Worm (Caenorhabditis elegans) whole organism, L3 larva: Measurements from ENCODE around the gene C28D4.10.

Experiments used
- ZK546.5 ChIP-seq: sonication (generic microtip); optimal IDR thresholded peaks from 2 replicates; lab custom pipeline; 2017; ENCODE audit warnings: missing biosample characterization, missing genetic modification characterization
- aly-2 ChIP-seq: fragments of 150-350 bp; optimal IDR thresholded peaks from 2 replicates; lab custom pipeline; 2014; ENCODE audit warnings: missing biosample characterization, missing genetic modification characterization
- ceh-16 ChIP-seq: sonication (generic microtip); optimal IDR thresholded peaks from 2 replicates; lab custom pipeline; 2017; ENCODE audit warnings: missing biosample characterization, missing genetic modification characterization
- ceh-28 ChIP-seq: fragments of 150-350 bp; optimal IDR thresholded peaks from 2 replicates; lab custom pipeline; 2014; ENCODE audit warnings: missing biosample characterization, missing genetic modification reagents, missing genetic modification characterization
- ceh-82 ChIP-seq: fragments of 150-350 bp; optimal IDR thresholded peaks from 2 replicates; lab custom pipeline; 2014; ENCODE audit warnings: missing biosample characterization, missing genetic modification characterization
- ceh-9 ChIP-seq: sonication (generic microtip); optimal IDR thresholded peaks from 2 replicates; lab custom pipeline; 2018; ENCODE audit warnings: missing biosample characterization, missing genetic modification characterization
- daf-12 ChIP-seq: fragments of 150-350 bp; optimal IDR thresholded peaks from 2 replicates; lab custom pipeline; 2014; ENCODE audit warnings: missing biosample characterization, missing genetic modification reagents, missing genetic modification characterization
- egl-5 ChIP-seq: fragments of 150-350 bp; optimal IDR thresholded peaks from 2 replicates; lab custom pipeline; 2017; ENCODE audit warnings: missing biosample characterization, missing genetic modification reagents, missing genetic modification characterization, inconsistent platforms
- elt-1 ChIP-seq: fragments of 150-350 bp; optimal IDR thresholded peaks from 2 replicates; lab custom pipeline; 2014; ENCODE audit warnings: missing biosample characterization, missing genetic modification characterization
- elt-2 ChIP-seq: sonication (generic microtip); optimal IDR thresholded peaks from 2 replicates; lab custom pipeline; 2016; ENCODE audit warnings: missing genetic modification reagents, mild to moderate bottlenecking, missing genetic modification characterization, missing compliant biosample characterization
- elt-3 ChIP-seq, 3 experiments: fragments of 150-350 bp in 1 of 3; sonication (generic microtip) in 2 of 3; optimal IDR thresholded peaks; 2 replicates in 2 of 3; 4 replicates in 1 of 3; lab custom pipeline; 2014 to 2017; ENCODE audit warnings: missing biosample characterization in 3 of 3, missing genetic modification characterization in 3 of 3
- fkh-10 ChIP-seq: sonication (generic microtip); optimal IDR thresholded peaks from 2 replicates; lab custom pipeline; 2017; ENCODE audit warnings: missing biosample characterization, missing genetic modification reagents, missing genetic modification characterization
- fkh-2 ChIP-seq: fragments of 150-350 bp; optimal IDR thresholded peaks from 2 replicates; lab custom pipeline; 2014; ENCODE audit warnings: missing biosample characterization, missing genetic modification reagents, missing genetic modification characterization
- fos-1 ChIP-seq: fragments of 150-350 bp; optimal IDR thresholded peaks from 2 replicates; lab custom pipeline; 2014; ENCODE audit warnings: missing biosample characterization, missing genetic modification characterization
- jun-1 ChIP-seq: fragments of 150-350 bp; optimal IDR thresholded peaks from 2 replicates; lab custom pipeline; 2014; ENCODE audit warnings: missing biosample characterization, missing genetic modification reagents, missing genetic modification characterization
- lin-15B ChIP-seq: fragments of 150-350 bp; optimal IDR thresholded peaks from 2 replicates; lab custom pipeline; 2014; ENCODE audit warnings: missing biosample characterization, missing genetic modification characterization
- lsy-12 ChIP-seq: sonication (generic microtip); optimal IDR thresholded peaks from 2 replicates; lab custom pipeline; 2016; ENCODE audit warnings: mild to moderate bottlenecking, missing genetic modification characterization, missing compliant biosample characterization
- mdl-1 ChIP-seq: fragments of 150-350 bp; optimal IDR thresholded peaks from 2 replicates; lab custom pipeline; 2014; ENCODE audit warnings: missing biosample characterization, missing genetic modification characterization
- mml-1 ChIP-seq: fragments of 150-350 bp; sonication (generic microtip); optimal IDR thresholded peaks from 3 replicates; lab custom pipeline; 2014; ENCODE audit warnings: missing biosample characterization, missing genetic modification characterization
- nfya-1 ChIP-seq: sonication (generic microtip); optimal IDR thresholded peaks from 2 replicates; lab custom pipeline; 2017; ENCODE audit warnings: missing genetic modification characterization, mild to moderate bottlenecking, missing compliant biosample characterization, antibody characterized with exemption, moderate library complexity; ENCODE audit not compliant: insufficient read depth
- nhr-11 ChIP-seq: fragments of 150-350 bp; optimal IDR thresholded peaks from 2 replicates; lab custom pipeline; 2014; ENCODE audit warnings: missing biosample characterization, missing genetic modification characterization
- nhr-12 ChIP-seq: fragments of 150-350 bp; optimal IDR thresholded peaks from 2 replicates; lab custom pipeline; 2014; ENCODE audit warnings: missing biosample characterization, missing genetic modification characterization
- nhr-23 ChIP-seq: fragments of 150-350 bp; optimal IDR thresholded peaks from 2 replicates; lab custom pipeline; 2014; ENCODE audit warnings: missing biosample characterization, missing genetic modification reagents, missing genetic modification characterization
- nhr-237 ChIP-seq: fragments of 150-350 bp; optimal IDR thresholded peaks from 2 replicates; lab custom pipeline; 2014; ENCODE audit warnings: missing biosample characterization, missing genetic modification characterization
- nhr-25 ChIP-seq: sonication (generic microtip); optimal IDR thresholded peaks from 2 replicates; lab custom pipeline; 2017; ENCODE audit warnings: missing biosample characterization, missing genetic modification characterization
- nhr-28 ChIP-seq: fragments of 150-350 bp; optimal IDR thresholded peaks from 2 replicates; lab custom pipeline; 2014; ENCODE audit warnings: missing biosample characterization, missing genetic modification characterization
- nhr-43 ChIP-seq: sonication (generic microtip); optimal IDR thresholded peaks from 2 replicates; lab custom pipeline; 2016; ENCODE audit warnings: mild to moderate bottlenecking, missing genetic modification characterization, missing compliant biosample characterization; ENCODE audit not compliant: poor library complexity, severe bottlenecking
- nhr-76 ChIP-seq: fragments of 150-350 bp; sonication (generic microtip); optimal IDR thresholded peaks from 5 replicates; lab custom pipeline; 2014; ENCODE audit warnings: missing biosample characterization, missing genetic modification characterization
- nhr-77 ChIP-seq: fragments of 150-350 bp; optimal IDR thresholded peaks from 2 replicates; lab custom pipeline; 2014; ENCODE audit warnings: missing biosample characterization, missing genetic modification characterization
- pha-4 ChIP-seq: fragments of 150-350 bp; optimal IDR thresholded peaks from 2 replicates; lab custom pipeline; 2014; ENCODE audit warnings: missing biosample characterization, missing genetic modification reagents, missing genetic modification characterization
- pqm-1 ChIP-seq: fragments of 150-350 bp; optimal IDR thresholded peaks from 2 replicates; lab custom pipeline; 2017; ENCODE audit warnings: missing biosample characterization, missing genetic modification characterization, inconsistent platforms
- sea-2 ChIP-seq: fragments of 150-350 bp; sonication (generic microtip); optimal IDR thresholded peaks from 4 replicates; lab custom pipeline; 2014; ENCODE audit warnings: missing biosample characterization, missing genetic modification reagents, missing genetic modification characterization
- snpc-4 ChIP-seq: fragments of 150-350 bp; optimal IDR thresholded peaks from 2 replicates; lab custom pipeline; 2014; ENCODE audit warnings: missing biosample characterization, missing genetic modification characterization
- tbx-2 ChIP-seq: sonication (generic microtip); optimal IDR thresholded peaks from 2 replicates; lab custom pipeline; 2016; ENCODE audit warnings: mild to moderate bottlenecking, missing genetic modification characterization, missing compliant biosample characterization
- unc-62 ChIP-seq: fragments of 150-350 bp; sonication (generic microtip); optimal IDR thresholded peaks from 4 replicates; lab custom pipeline; 2014; ENCODE audit warnings: missing biosample characterization, missing genetic modification reagents, missing genetic modification characterization
- ztf-11 ChIP-seq: fragments of 150-350 bp; optimal IDR thresholded peaks from 2 replicates; lab custom pipeline; 2014; ENCODE audit warnings: missing biosample characterization, missing genetic modification characterization
- ztf-4 ChIP-seq: fragments of 150-350 bp; optimal IDR thresholded peaks from 2 replicates; lab custom pipeline; 2014; ENCODE audit warnings: missing biosample characterization, missing genetic modification characterization

Gene C28D4.10

ce11 chrIV:9744905-9745304 is 6.6 kb downstream of the C28D4.10 start, which contains the start of gene C28D4.4:
Gene C28D4.4, minus strand, starts transcription at chrIV:9745005.
- no peak for TF ChIP-seq nhr-76 (tag; lab: Kevin White, UChicago)
- TF ChIP-seq mml-1 = no peak
- no peak for TF ChIP-seq lsy-12 (tag; lab: Kevin White, UChicago)
- no peak for TF ChIP-seq egl-5 (tag; lab: Kevin White, UChicago)
- TF ChIP-seq nhr-25 (tag; lab: Kevin White, UChicago) = no peak
- no peak for TF ChIP-seq nhr-11 (tag; lab: Kevin White, UChicago)
- TF ChIP-seq pha-4 (tag; lab: Kevin White, UChicago) = no peak
- no peak for TF ChIP-seq nhr-77
- TF ChIP-seq ZK546.5 (tag; lab: Kevin White, UChicago) = no peak
- no peak for TF ChIP-seq daf-12 (tag; lab: Kevin White, UChicago)
- TF ChIP-seq aly-2 (tag; lab: Kevin White, UChicago) = no peak
- TF ChIP-seq fos-1 = no peak
- TF ChIP-seq fkh-2 (tag; lab: Kevin White, UChicago) = no peak
- TF ChIP-seq ceh-9 = no peak
- no peak for TF ChIP-seq snpc-4 (tag; lab: Kevin White, UChicago)
- TF ChIP-seq sea-2 (GFP tag; lab: Kevin White, UChicago) = no peak
- no peak for TF ChIP-seq tbx-2 (tag; lab: Kevin White, UChicago)

ce11 chrIV:9746762-9747161 is 8.5 kb downstream of the C28D4.10 start, which contains the start of gene C28D4.5:
Gene C28D4.5, minus strand, starts transcription at chrIV:9746862.
- TF ChIP-seq ceh-9 (no peak), nhr-237 (tag; lab: Kevin White, UChicago) (no peak), ceh-16 (tag; lab: Kevin White, UChicago) (no peak), lsy-12 (tag; lab: Kevin White, UChicago) (no peak), nhr-11 (tag; lab: Kevin White, UChicago) (no peak), ztf-11 (no peak), nfya-1 (tag; lab: Kevin White, UChicago) (no peak), aly-2 (tag; lab: Kevin White, UChicago) (no peak), nhr-23 (no peak)

DNA sequence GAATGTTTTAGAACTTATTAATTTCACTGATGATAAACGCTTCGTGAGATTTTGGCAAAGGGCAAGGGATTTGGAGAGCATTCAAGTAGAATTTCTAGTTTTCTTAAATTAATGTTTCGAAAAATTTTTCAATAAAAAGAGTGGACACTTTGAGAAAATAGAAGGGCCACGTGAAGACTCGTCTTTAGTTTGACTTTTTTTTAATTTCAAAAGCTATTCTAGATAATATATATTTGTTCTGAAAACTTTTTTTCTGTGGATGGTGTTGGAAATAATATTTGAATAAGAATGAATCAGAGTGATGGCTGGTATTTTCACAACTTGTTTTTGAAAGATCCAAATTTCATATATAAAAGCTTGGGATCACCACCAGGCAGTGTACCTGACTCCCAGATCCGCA is 10.0 kb downstream of the C28D4.10 start, which contains the start of gene C28D4.8:
TSS of gene C28D4.8 (minus strand) at position 101 of the 400 bp plus-strand sequence.
- TF ChIP-seq jun-1 (tag; lab: Kevin White, UChicago) (no peak), pha-4 (tag; lab: Kevin White, UChicago) (no peak), snpc-4 (tag; lab: Kevin White, UChicago) (no peak), nhr-237 (tag; lab: Kevin White, UChicago) (no peak), tbx-2 (tag; lab: Kevin White, UChicago) (no peak), pqm-1 (tag; lab: Kevin White, UChicago) (no peak), elt-1 (tag; lab: Kevin White, UChicago) (no peak), ceh-16 (tag; lab: Kevin White, UChicago) (no peak), nhr-12 (tag; lab: Kevin White, UChicago) (no peak), egl-5 (tag; lab: Kevin White, UChicago) (no peak), ceh-82 (no peak), daf-12 (tag; lab: Kevin White, UChicago) (no peak)
- TF ChIP-seq, all 47 proteins: peak for 0

DNA sequence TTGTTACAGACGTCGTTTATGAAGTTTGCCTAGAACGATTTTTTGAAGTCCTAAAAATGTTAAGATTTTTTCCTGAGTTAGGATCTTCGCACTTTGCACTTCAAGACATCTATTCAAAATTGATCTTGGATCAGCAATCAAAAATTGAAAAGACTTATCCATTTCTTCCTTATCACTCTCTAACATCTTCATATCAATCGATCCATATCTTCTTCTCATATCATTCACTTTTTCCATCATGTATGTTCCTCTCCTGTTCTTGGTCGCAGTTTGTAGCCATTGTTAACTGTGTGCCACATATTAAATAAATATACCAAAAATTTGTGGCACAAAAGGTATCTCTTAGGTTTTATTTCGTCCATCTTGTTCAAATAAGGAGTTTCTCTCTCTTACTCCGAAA is 17.4 kb downstream of the C28D4.10 start:
- TF ChIP-seq ztf-4 (tag; lab: Kevin White, UChicago) = no peak
- TF ChIP-seq elt-3 (tag; optimal IDR thresholded peaks at IDR 0.05; lab: Kevin White, UChicago) = peak in 1 of 3 experiments; percentile 84

ce11 chrIV:9756647-9757424 is 18.5 kb downstream of the C28D4.10 start:
- no peak for TF ChIP-seq ceh-82
- TF ChIP-seq pha-4 (tag; lab: Kevin White, UChicago) = peak; percentile 71
- no peak for TF ChIP-seq nhr-28 (tag; lab: Kevin White, UChicago)
- peak; percentile 44 for TF ChIP-seq jun-1 (tag; lab: Kevin White, UChicago)
- TF ChIP-seq ceh-28 (tag; lab: Kevin White, UChicago) = peak; percentile 31
- no peak for TF ChIP-seq fkh-10 (GFP tag; lab: Kevin White, UChicago)
- peak; percentile 49 for TF ChIP-seq nhr-25 (tag; lab: Kevin White, UChicago)
- TF ChIP-seq elt-2 (tag; lab: Kevin White, UChicago) = peak; percentile 65
- TF ChIP-seq nfya-1 (tag; lab: Kevin White, UChicago) = peak; percentile 2
- peak; percentile 82 for TF ChIP-seq nhr-23
- TF ChIP-seq nhr-43 (tag; lab: Kevin White, UChicago) = peak; percentile 43
- TF ChIP-seq unc-62 (GFP tag; lab: Kevin White, UChicago) = no peak
- TF ChIP-seq mdl-1 (tag; lab: Kevin White, UChicago) = no peak
- TF ChIP-seq lin-15B (tag; lab: Kevin White, UChicago) = peak; percentile 0
- TF ChIP-seq pqm-1 (tag; lab: Kevin White, UChicago) = peak; percentile 25
- TF ChIP-seq, all 47 proteins: peak for 10
